Fruit fly (Drosophila melanogaster): ENCODE measurements around the gene fipi.

The fipi gene

DNA sequence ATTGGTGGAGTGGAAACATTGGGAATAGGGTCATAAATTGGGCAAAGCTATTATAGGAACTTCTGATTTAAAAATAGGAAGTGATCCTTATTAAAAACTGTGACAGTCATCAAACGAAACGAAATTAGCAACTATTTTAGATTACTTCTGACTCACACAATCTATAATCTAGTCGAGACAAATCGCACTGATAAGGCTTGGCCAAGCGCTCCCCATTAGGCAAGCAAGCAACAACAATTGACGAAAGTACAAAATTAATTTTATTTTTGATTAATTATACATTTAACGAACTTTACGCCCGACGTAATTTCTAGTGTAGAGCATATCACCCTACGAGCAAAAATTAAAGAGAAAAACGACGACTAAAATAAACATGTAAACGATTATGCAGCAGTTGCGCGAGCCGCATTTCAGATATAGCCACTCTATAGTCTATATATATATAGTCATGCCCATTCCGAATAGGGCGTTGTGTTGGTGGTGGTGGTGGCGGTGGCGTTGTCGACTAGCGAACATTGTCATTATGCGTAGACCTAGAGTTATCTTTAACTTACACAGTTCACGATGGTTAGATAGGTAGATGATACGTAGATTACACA is 41.3 kb upstream of the fipi start, which contains the start of gene Ir25a:
Gene Ir25a, minus strand, starts transcription at position 210 of the 599 bp plus-strand sequence.
- TF ChIP-seq CG4707 (GFP tag; optimal IDR thresholded peaks at IDR 0.05) = no peak
- TF ChIP-seq exex (tag; optimal IDR thresholded peaks at IDR 0.05) = peak; percentile 80
- peak; percentile 58 for TF ChIP-seq Med (GFP tag)
- TF ChIP-seq CG18476 (GFP tag; optimal IDR thresholded peaks at IDR 0.05) = no peak
- TF ChIP-seq salm (tag; optimal IDR thresholded peaks at IDR 0.05) = no peak
- TF ChIP-seq Adf1 (GFP tag; IDR thresholded peaks at IDR 0.05) = no peak
- no peak for TF ChIP-seq CG11085 (GFP tag; IDR thresholded peaks at IDR 0.05)
- TF ChIP-seq CG9932 (GFP tag; IDR thresholded peaks at IDR 0.05) = no peak
- peak in 1 of 2 experiments; percentile 71 for TF ChIP-seq Pdp1 (GFP tag; optimal IDR thresholded peaks at IDR 0.05)
- no peak for TF ChIP-seq Nf-YC (tag; optimal IDR thresholded peaks at IDR 0.05)
- no peak for TF ChIP-seq disco-r (GFP tag; optimal IDR thresholded peaks at IDR 0.05)
- no peak for TF ChIP-seq CG17568 (GFP tag; optimal IDR thresholded peaks at IDR 0.05)
- no peak for TF ChIP-seq CG4854 (GFP tag; optimal IDR thresholded peaks at IDR 0.05)
- TF ChIP-seq mam (GFP tag; optimal IDR thresholded peaks at IDR 0.05) = no peak
- TF ChIP-seq CG12299 (tag; optimal IDR thresholded peaks at IDR 0.05) = no peak
- TF ChIP-seq sug (tag; optimal IDR thresholded peaks at IDR 0.05) = peak; percentile 20
- TF ChIP-seq CG43689 (GFP tag; IDR thresholded peaks at IDR 0.05) = no peak
- no peak for TF ChIP-seq vfl (GFP tag; optimal IDR thresholded peaks at IDR 0.05)

DNA sequence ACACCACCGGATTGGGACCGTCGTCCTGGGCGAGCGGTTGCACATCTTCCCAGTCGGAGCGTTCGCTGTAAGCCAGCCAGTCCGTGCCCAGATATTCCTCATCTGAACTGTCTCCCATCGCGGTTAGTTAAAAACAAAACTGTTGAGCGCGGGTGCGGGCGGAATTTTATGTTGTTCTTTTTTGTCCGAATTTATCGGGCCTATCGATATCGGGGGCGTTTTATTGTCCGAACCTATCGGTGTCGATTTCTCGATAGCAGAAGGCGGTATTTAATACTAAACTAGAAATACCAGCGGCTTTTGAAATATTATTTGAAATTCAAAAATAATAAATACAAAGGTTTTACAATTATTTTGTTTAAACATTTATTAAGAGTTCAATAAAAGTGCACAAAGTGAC is 36.6 kb upstream of the fipi start, which contains the start of gene Fnta:
Gene Fnta, minus strand, starts transcription at position 204 of the 400 bp plus-strand sequence.
- TF ChIP-seq pzg (GFP tag; optimal IDR thresholded peaks at IDR 0.05) = peak; percentile 47
- TF ChIP-seq CG6689 (GFP tag; IDR thresholded peaks at IDR 0.05) = no peak
- TF ChIP-seq fru (optimal IDR thresholded peaks at IDR 0.05) = no peak
- peak; percentile 45 for TF ChIP-seq CG2116 (GFP tag; optimal IDR thresholded peaks at IDR 0.05)
- TF ChIP-seq sd (tag; optimal IDR thresholded peaks at IDR 0.05) = peak; percentile 54
- TF ChIP-seq CG42726 (GFP tag; IDR thresholded peaks at IDR 0.05; ENCODE audit: partially characterized antibody) = no peak; the same call in 1 of the 2 replicates
- no peak for TF ChIP-seq CG11085 (GFP tag; IDR thresholded peaks at IDR 0.05)
- TF ChIP-seq wor (GFP tag; IDR thresholded peaks at IDR 0.05) = no peak
- peak; percentile 92 for TF ChIP-seq zen2 (GFP tag; IDR thresholded peaks at IDR 0.05; ENCODE audit: partially characterized antibody)
- peak; percentile 78 for TF ChIP-seq unc-4 (GFP tag; IDR thresholded peaks at IDR 0.05; ENCODE audit: partially characterized antibody)
- TF ChIP-seq grau (tag; optimal IDR thresholded peaks at IDR 0.05) = no peak
- no peak for TF ChIP-seq CG13775 (GFP tag; optimal IDR thresholded peaks at IDR 0.05)
- no peak for TF ChIP-seq slou (GFP tag; optimal IDR thresholded peaks at IDR 0.05)
- peak; percentile 86 for TF ChIP-seq Dref (GFP tag; IDR thresholded peaks at IDR 0.05)
- TF ChIP-seq Side (GFP tag; optimal IDR thresholded peaks at IDR 0.05) = no peak
- no peak for TF ChIP-seq eve (GFP tag; optimal IDR thresholded peaks at IDR 0.05)
- peak; percentile 80 for TF ChIP-seq Dp (GFP tag; optimal IDR thresholded peaks at IDR 0.05)
- TF ChIP-seq br (optimal IDR thresholded peaks at IDR 0.05) = no peak
- peak; percentile 32 for TF ChIP-seq CG17829 (tag; optimal IDR thresholded peaks at IDR 0.05)
- TF ChIP-seq Dll (GFP tag; IDR thresholded peaks at IDR 0.05; ENCODE audit: partially characterized antibody) = peak; percentile 88
- peak; percentile 36 for TF ChIP-seq inv (GFP tag; IDR thresholded peaks at IDR 0.05; ENCODE audit: partially characterized antibody)
- TF ChIP-seq Hand (GFP tag; optimal IDR thresholded peaks at IDR 0.05) = no peak
- TF ChIP-seq HLH54F (GFP tag; optimal IDR thresholded peaks at IDR 0.05) = no peak
- no peak for TF ChIP-seq Dip3 (GFP tag; optimal IDR thresholded peaks at IDR 0.05)
- no peak for TF ChIP-seq CG15011 (GFP tag; optimal IDR thresholded peaks at IDR 0.05)
- TF ChIP-seq CG10267 (tag; optimal IDR thresholded peaks at IDR 0.05) = peak; percentile 29
- peak; percentile 24; the same call in 1 of the 2 replicates for TF ChIP-seq CG2129 (GFP tag; IDR thresholded peaks at IDR 0.05; ENCODE audit: partially characterized antibody)
- TF ChIP-seq amos (GFP tag; IDR thresholded peaks at IDR 0.05; ENCODE audit: partially characterized antibody) = peak; percentile 80; the same call in 1 of the 2 replicates
- no peak for TF ChIP-seq CG2199 (GFP tag; IDR thresholded peaks at IDR 0.05)
- TF ChIP-seq trem (tag; optimal IDR thresholded peaks at IDR 0.05) = peak; percentile 32
- no peak for TF ChIP-seq CG11456 (GFP tag; IDR thresholded peaks at IDR 0.05)
- peak; percentile 19 for TF ChIP-seq CG12659 (GFP tag; optimal IDR thresholded peaks at IDR 0.05)
- no peak for TF ChIP-seq CG9727 (GFP tag; optimal IDR thresholded peaks at IDR 0.05)
